Fruit fly (Drosophila melanogaster): ENCODE results near the gene vari.

The vari gene

dm6 chr2L:20759809-20760485 is 36.9 kb downstream of the vari start (continued):
- peak; percentile 15; the same call in 1 of the 3 replicates for TF ChIP-seq CG8119 (GFP tag; IDR thresholded peaks at IDR 0.05)
- TF ChIP-seq lz (GFP tag; optimal IDR thresholded peaks at IDR 0.05), result peak; percentile 67
- peak; percentile 17 for TF ChIP-seq CG10631 (GFP tag; optimal IDR thresholded peaks at IDR 0.05)
- peak; percentile 44 for TF ChIP-seq CG11902 (GFP tag; optimal IDR thresholded peaks at IDR 0.05)
- peak; percentile 58 for TF ChIP-seq CG6792 (GFP tag; optimal IDR thresholded peaks at IDR 0.05)
- TF ChIP-seq CG10669 (GFP tag; optimal IDR thresholded peaks at IDR 0.05), result no peak
- no peak for TF ChIP-seq ss (GFP tag; optimal IDR thresholded peaks at IDR 0.05)
- peak; percentile 57 for TF ChIP-seq CG34406 (GFP tag; optimal IDR thresholded peaks at IDR 0.05)
- TF ChIP-seq Sox15 (GFP tag; optimal IDR thresholded peaks at IDR 0.05), result peak; percentile 29
- peak; percentile 78 for TF ChIP-seq esn (GFP tag; optimal IDR thresholded peaks at IDR 0.05)
- TF ChIP-seq CG1621 (tag; optimal IDR thresholded peaks at IDR 0.05), result no peak
- no peak for TF ChIP-seq CG8319 (GFP tag; optimal IDR thresholded peaks at IDR 0.05)
- TF ChIP-seq dac (GFP tag; optimal IDR thresholded peaks at IDR 0.05), result no peak
- no peak for TF ChIP-seq Hr38 (GFP tag; optimal IDR thresholded peaks at IDR 0.05)
- peak; percentile 76 for TF ChIP-seq Met (GFP tag; optimal IDR thresholded peaks at IDR 0.05)
- TF ChIP-seq CG4318 (GFP tag; optimal IDR thresholded peaks at IDR 0.05), result peak; percentile 7
- TF ChIP-seq Smox (GFP tag; optimal IDR thresholded peaks at IDR 0.05), result peak; percentile 69
- TF ChIP-seq pdm3 (GFP tag; optimal IDR thresholded peaks at IDR 0.05), result peak; percentile 55
- no peak for TF ChIP-seq salr (GFP tag; optimal IDR thresholded peaks at IDR 0.05)
- TF ChIP-seq CG15336 (GFP tag; IDR thresholded peaks at IDR 0.05), result peak; percentile 32; the same call in 1 of the 2 replicates
- TF ChIP-seq dsx (GFP tag; optimal IDR thresholded peaks at IDR 0.05; ENCODE audit: poor library complexity, severe bottlenecking), result no peak
- TF ChIP-seq CG32006 (GFP tag; optimal IDR thresholded peaks at IDR 0.05), result peak; percentile 33
- no peak for TF ChIP-seq CG7368 (GFP tag; optimal IDR thresholded peaks at IDR 0.05)
- no peak for TF ChIP-seq CG11294 (GFP tag; IDR thresholded peaks at IDR 0.05)
- peak; percentile 96 for TF ChIP-seq svp (GFP tag)
- no peak for TF ChIP-seq eg (GFP tag; IDR thresholded peaks at IDR 0.05)
- no peak for TF ChIP-seq fd85E (GFP tag; optimal IDR thresholded peaks at IDR 0.05)
- TF ChIP-seq CG3919 (GFP tag; optimal IDR thresholded peaks at IDR 0.05), result peak; percentile 52
- TF ChIP-seq Blimp-1 (GFP tag; optimal IDR thresholded peaks at IDR 0.05), result peak; percentile 39
- no peak for TF ChIP-seq Lpt (GFP tag; optimal IDR thresholded peaks at IDR 0.05)
- peak; percentile 75 for TF ChIP-seq topi (GFP tag; optimal IDR thresholded peaks at IDR 0.05)
- TF ChIP-seq Eip78C (GFP tag), result peak; percentile 80
- TF ChIP-seq Ets96B (tag; optimal IDR thresholded peaks at IDR 0.05), result no peak
- peak; percentile 17 for TF ChIP-seq CG6276 (GFP tag; optimal IDR thresholded peaks at IDR 0.05)
- peak; percentile 74 for TF ChIP-seq Sox102F (GFP tag; optimal IDR thresholded peaks at IDR 0.05)

dm6 chr2L:20758847-20759465 is 37.9 kb downstream of the vari start:
- TF ChIP-seq Eip75B (GFP tag; optimal IDR thresholded peaks at IDR 0.05), result peak; percentile 69
- TF ChIP-seq topi (GFP tag; optimal IDR thresholded peaks at IDR 0.05), result peak; percentile 66
- TF ChIP-seq CG4318 (GFP tag; optimal IDR thresholded peaks at IDR 0.05), result peak; percentile 63
- TF ChIP-seq CG16779 (tag; optimal IDR thresholded peaks at IDR 0.05), result peak; percentile 11
- TF ChIP-seq Ets21C (GFP tag; optimal IDR thresholded peaks at IDR 0.05), result peak; percentile 6
- peak; percentile 57 for TF ChIP-seq CG10631 (GFP tag; optimal IDR thresholded peaks at IDR 0.05)
- TF ChIP-seq ss (GFP tag; optimal IDR thresholded peaks at IDR 0.05), result peak; percentile 2 to 7
- peak; percentile 87 for TF ChIP-seq Eip78C (GFP tag)
- peak in 1 of 2 experiments; percentile 81 for TF ChIP-seq salr (GFP tag; optimal IDR thresholded peaks at IDR 0.05)
- TF ChIP-seq CG32006 (GFP tag; optimal IDR thresholded peaks at IDR 0.05), result peak; percentile 87
- TF ChIP-seq svp (GFP tag), result peak; percentile 73
- peak; percentile 89 for TF ChIP-seq CG15336 (GFP tag; IDR thresholded peaks at IDR 0.05)
- TF ChIP-seq CG34406 (GFP tag; optimal IDR thresholded peaks at IDR 0.05), result peak; percentile 27
- TF ChIP-seq CG6808 (GFP tag; optimal IDR thresholded peaks at IDR 0.05), result peak; percentile 70
- TF ChIP-seq CG11762 (GFP tag; optimal IDR thresholded peaks at IDR 0.05; ENCODE audit: insufficient read depth), result peak; percentile 60
- no peak for TF ChIP-seq CG11902 (GFP tag; optimal IDR thresholded peaks at IDR 0.05)
- peak; percentile 71 for TF ChIP-seq spab (GFP tag; optimal IDR thresholded peaks at IDR 0.05)
- peak; percentile 66 for TF ChIP-seq acj6 (GFP tag; optimal IDR thresholded peaks at IDR 0.05)
- TF ChIP-seq cyc (GFP tag; optimal IDR thresholded peaks at IDR 0.05), result peak; percentile 52
- TF ChIP-seq dac (GFP tag; optimal IDR thresholded peaks at IDR 0.05), result peak; percentile 70
- peak; percentile 68 for TF ChIP-seq Met (GFP tag; optimal IDR thresholded peaks at IDR 0.05)
- TF ChIP-seq achi (GFP tag; optimal IDR thresholded peaks at IDR 0.05), result peak; percentile 61
- peak; percentile 19 for TF ChIP-seq CG8319 (GFP tag; optimal IDR thresholded peaks at IDR 0.05)
- TF ChIP-seq fd59A (GFP tag; optimal IDR thresholded peaks at IDR 0.05), result peak; percentile 44
- peak; percentile 76 for TF ChIP-seq Sox14 (GFP tag; optimal IDR thresholded peaks at IDR 0.05)
- no peak for TF ChIP-seq Sox15 (GFP tag; optimal IDR thresholded peaks at IDR 0.05)
- no peak for TF ChIP-seq Eip93F (GFP tag; optimal IDR thresholded peaks at IDR 0.05)
- TF ChIP-seq CG11294 (GFP tag; IDR thresholded peaks at IDR 0.05), result peak; percentile 66
